Fruit fly (Drosophila melanogaster) whole organism, embryonic: ENCODE data around the gene BthD.
A peak's percentile ranks its signal among the peaks of the same experiment; 100 is the strongest.

Experiments
- BtbVII ChIP-seq: fragments of 200-800 bp; sonication (Bioruptor generic); optimal IDR thresholded peaks from 3 replicates; lab custom pipeline; 2017; ENCODE audit warnings: missing biosample characterization, mild to moderate bottlenecking, missing genetic modification characterization
- CG10274 ChIP-seq: fragments of 200-800 bp; sonication (Bioruptor generic); optimal IDR thresholded peaks from 3 replicates; lab custom pipeline; 2017; ENCODE audit warnings: missing biosample characterization, mild to moderate bottlenecking, missing genetic modification characterization
- CG10321 ChIP-seq: fragments of 200-800 bp; sonication (Bioruptor generic); IDR thresholded peaks from 2 replicates; pipeline ENCODE4 v1.3.6; 2022; ENCODE audit warnings: missing biosample characterization, missing genetic modification characterization
- CG10959 ChIP-seq: fragments of 200-800 bp; sonication (Bioruptor generic); IDR thresholded peaks from 2 replicates; pipeline ENCODE4 v1.3.6; 2022; ENCODE audit warnings: missing biosample characterization, missing genetic modification characterization
- CG12104 ChIP-seq: fragments of 200-800 bp; sonication (Bioruptor generic); optimal IDR thresholded peaks from 3 replicates; lab custom pipeline; 2016; ENCODE audit warnings: missing biosample characterization, missing genetic modification characterization
- CG12236 ChIP-seq: fragments of 200-800 bp; sonication (Bioruptor generic); optimal IDR thresholded peaks from 2 replicates; lab custom pipeline; 2016; ENCODE audit warnings: missing biosample characterization, missing genetic modification characterization
- CG15696 ChIP-seq: fragments of 200-800 bp; sonication (Bioruptor generic); optimal IDR thresholded peaks from 2 replicates; lab custom pipeline; 2019; ENCODE audit warnings: missing biosample characterization, mild to moderate bottlenecking, missing genetic modification characterization, moderate library complexity
- CG1647 ChIP-seq: fragments of 200-800 bp; sonication (Bioruptor generic); optimal IDR thresholded peaks from 3 replicates; lab custom pipeline; 2016; ENCODE audit warnings: missing biosample characterization, missing genetic modification characterization
- CG17361 ChIP-seq: fragments of 200-800 bp; sonication (Bioruptor generic); IDR thresholded peaks from 3 replicates; pipeline ENCODE4 v1.3.6; 2022; ENCODE audit warnings: missing biosample characterization, missing genetic modification characterization
- CG17612 ChIP-seq: fragments of 200-800 bp; sonication (Bioruptor generic); IDR thresholded peaks from 2 replicates; pipeline ENCODE4 v1.3.6; 2022; ENCODE audit warnings: missing biosample characterization, missing genetic modification characterization
- CG17912 ChIP-seq: fragments of 200-800 bp; sonication (Bioruptor generic); optimal IDR thresholded peaks from 2 replicates; lab custom pipeline; 2018; ENCODE audit warnings: missing biosample characterization, mild to moderate bottlenecking, missing genetic modification characterization
- CG18764 ChIP-seq: fragments of 200-800 bp; sonication (Bioruptor generic); optimal IDR thresholded peaks from 3 replicates; lab custom pipeline; 2016; ENCODE audit warnings: missing biosample characterization, missing genetic modification characterization
- CG2202 ChIP-seq: fragments of 200-800 bp; sonication (Bioruptor generic); optimal IDR thresholded peaks from 2 replicates; lab custom pipeline; 2018; ENCODE audit warnings: missing biosample characterization, mild to moderate bottlenecking, missing genetic modification characterization
- CG30431 ChIP-seq: fragments of 200-800 bp; sonication (Bioruptor generic); optimal IDR thresholded peaks from 2 replicates; lab custom pipeline; 2017; ENCODE audit warnings: missing biosample characterization, missing genetic modification characterization
- CG32532 ChIP-seq: fragments of 200-800 bp; sonication (Bioruptor generic); IDR thresholded peaks from 2 replicates; pipeline ENCODE4 v1.3.6; 2022; ENCODE audit warnings: missing biosample characterization, missing genetic modification characterization
- CG33557 ChIP-seq: fragments of 200-800 bp; sonication (Bioruptor generic); optimal IDR thresholded peaks from 2 replicates; lab custom pipeline; 2019; ENCODE audit warnings: missing biosample characterization, mild to moderate bottlenecking, missing genetic modification characterization, moderate library complexity
- CG6272 ChIP-seq: fragments of 200-800 bp; sonication (Bioruptor generic); IDR thresholded peaks from 2 replicates; pipeline ENCODE4 v1.3.6; 2022; ENCODE audit warnings: missing biosample characterization, missing genetic modification characterization
- CG7987 ChIP-seq: fragments of 200-800 bp; sonication (Bioruptor generic); optimal IDR thresholded peaks from 2 replicates; lab custom pipeline; 2018; ENCODE audit warnings: missing biosample characterization, mild to moderate bottlenecking, missing genetic modification characterization, moderate library complexity
- CG9609 ChIP-seq: fragments of 200-800 bp; sonication (Bioruptor generic); optimal IDR thresholded peaks from 3 replicates; lab custom pipeline; 2016; ENCODE audit warnings: missing biosample characterization, missing genetic modification characterization
- CG9932 ChIP-seq: fragments of 200-800 bp; sonication (Bioruptor generic); IDR thresholded peaks from 2 replicates; pipeline ENCODE4 v1.3.6; 2022; ENCODE audit warnings: missing biosample characterization, missing genetic modification characterization
- Camta ChIP-seq: fragments of 200-800 bp; sonication (Bioruptor generic); optimal IDR thresholded peaks from 2 replicates; lab custom pipeline; 2016; ENCODE audit warnings: missing biosample characterization, missing genetic modification characterization
- Dp ChIP-seq: fragments of 200-800 bp; sonication (Bioruptor generic); optimal IDR thresholded peaks from 2 replicates; lab custom pipeline; 2018; ENCODE audit warnings: missing biosample characterization, mild to moderate bottlenecking, missing genetic modification characterization, moderate library complexity
- Fer1 ChIP-seq: fragments of 200-800 bp; sonication (Bioruptor generic); optimal IDR thresholded peaks from 2 replicates; lab custom pipeline; 2017; ENCODE audit warnings: missing biosample characterization, mild to moderate bottlenecking, missing genetic modification characterization
- Hey ChIP-seq: fragments of 200-800 bp; sonication (Bioruptor generic); optimal IDR thresholded peaks from 3 replicates; lab custom pipeline; 2018; ENCODE audit warnings: missing biosample characterization, mild to moderate bottlenecking, missing genetic modification characterization
- HmgD ChIP-seq: fragments of 200-800 bp; sonication (Bioruptor generic); optimal IDR thresholded peaks from 3 replicates; lab custom pipeline; 2016; ENCODE audit warnings: missing biosample characterization, missing genetic modification characterization
- Lhr ChIP-seq: fragments of 200-800 bp; sonication (Bioruptor generic); optimal IDR thresholded peaks from 3 replicates; lab custom pipeline; 2017; ENCODE audit warnings: mild to moderate bottlenecking, missing biosample characterization, missing genetic modification reagents, missing genetic modification characterization
- Meics ChIP-seq: fragments of 200-800 bp; sonication (Bioruptor generic); optimal IDR thresholded peaks from 2 replicates; lab custom pipeline; 2017; ENCODE audit warnings: missing biosample characterization, mild to moderate bottlenecking, missing genetic modification characterization
- Mrtf ChIP-seq: fragments of 200-800 bp; sonication (Bioruptor generic); IDR thresholded peaks from 3 replicates; pipeline ENCODE4 v1.3.6; 2022; ENCODE audit warnings: missing biosample characterization, missing genetic modification characterization
- Nf-YA ChIP-seq: fragments of 200-800 bp; sonication (Bioruptor generic); IDR thresholded peaks from 2 replicates; pipeline ENCODE4 v1.3.6; 2022; ENCODE audit warnings: missing biosample characterization, missing genetic modification characterization
- Optix ChIP-seq: fragments of 200-800 bp; sonication (Bioruptor generic); IDR thresholded peaks from 3 replicates; pipeline ENCODE4 v1.3.6; 2022; ENCODE audit warnings: missing biosample characterization, missing genetic modification characterization
- Ptx1 ChIP-seq: fragments of 200-800 bp; sonication (Bioruptor generic); IDR thresholded peaks from 2 replicates; pipeline ENCODE4 v1.3.6; 2022; ENCODE audit warnings: missing biosample characterization, missing genetic modification characterization
- Side ChIP-seq: fragments of 200-800 bp; sonication (Bioruptor generic); optimal IDR thresholded peaks from 2 replicates; lab custom pipeline; 2016; ENCODE audit warnings: missing biosample characterization, missing genetic modification characterization
- Xbp1 ChIP-seq: fragments of 200-800 bp; sonication (Bioruptor generic); optimal IDR thresholded peaks from 3 replicates; lab custom pipeline; 2016; ENCODE audit warnings: missing biosample characterization, mild to moderate bottlenecking, missing genetic modification characterization
- ara ChIP-seq: fragments of 200-800 bp; sonication (Bioruptor generic); IDR thresholded peaks from 2 replicates; pipeline ENCODE4 v1.3.6; 2022; ENCODE audit warnings: missing biosample characterization, missing genetic modification characterization
- bbx ChIP-seq: fragments of 200-800 bp; sonication (Bioruptor generic); IDR thresholded peaks from 2 replicates; pipeline ENCODE4 v1.3.6; 2022; ENCODE audit warnings: missing biosample characterization, missing genetic modification characterization; ENCODE audit not compliant: partially characterized antibody
- bcd ChIP-seq: fragments of 200-800 bp; sonication (Bioruptor generic); optimal IDR thresholded peaks from 2 replicates; lab custom pipeline; 2017; ENCODE audit warnings: missing biosample characterization, mild to moderate bottlenecking, missing genetic modification characterization
- emc ChIP-seq: fragments of 200-800 bp; sonication (Bioruptor generic); optimal IDR thresholded peaks from 2 replicates; lab custom pipeline; 2016; ENCODE audit warnings: missing biosample characterization, missing genetic modification characterization
- hbn ChIP-seq: fragments of 200-800 bp; sonication (Bioruptor generic); IDR thresholded peaks from 2 replicates; pipeline ENCODE4 v1.3.6; 2022; ENCODE audit warnings: missing biosample characterization, missing genetic modification characterization; ENCODE audit not compliant: partially characterized antibody
- ind ChIP-seq: fragments of 200-800 bp; sonication (Bioruptor generic); optimal IDR thresholded peaks from 3 replicates; lab custom pipeline; 2016; ENCODE audit warnings: missing biosample characterization, missing genetic modification characterization
- pb ChIP-seq: fragments of 200-800 bp; sonication (Bioruptor generic); optimal IDR thresholded peaks from 3 replicates; lab custom pipeline; 2016; ENCODE audit warnings: missing biosample characterization, missing genetic modification characterization
- pfk ChIP-seq: fragments of 200-800 bp; sonication (Bioruptor generic); optimal IDR thresholded peaks from 2 replicates; lab custom pipeline; 2018; ENCODE audit warnings: missing biosample characterization, mild to moderate bottlenecking, missing genetic modification characterization, moderate library complexity
- phol ChIP-seq: fragments of 200-800 bp; sonication (Bioruptor generic); optimal IDR thresholded peaks from 3 replicates; lab custom pipeline; 2018; ENCODE audit warnings: missing biosample characterization, mild to moderate bottlenecking, missing genetic modification characterization, moderate library complexity
- run ChIP-seq: fragments of 200-800 bp; sonication (Bioruptor generic); optimal IDR thresholded peaks from 3 replicates; lab custom pipeline; 2018; ENCODE audit warnings: missing biosample characterization, mild to moderate bottlenecking, missing genetic modification characterization
- sim ChIP-seq: fragments of 200-800 bp; sonication (Bioruptor generic); IDR thresholded peaks from 2 replicates; pipeline ENCODE4 v1.3.6; 2022; ENCODE audit warnings: missing biosample characterization, missing genetic modification characterization
- trh ChIP-seq: fragments of 200-800 bp; sonication (Bioruptor generic); optimal IDR thresholded peaks from 2 replicates; lab custom pipeline; 2016; ENCODE audit warnings: missing biosample characterization, missing genetic modification characterization
- tup ChIP-seq: fragments of 200-800 bp; sonication (Bioruptor generic); optimal IDR thresholded peaks from 2 replicates; lab custom pipeline; 2016; ENCODE audit warnings: missing biosample characterization, mild to moderate bottlenecking, missing genetic modification characterization, moderate library complexity
- vfl ChIP-seq: fragments of 200-800 bp; sonication (Bioruptor generic); optimal IDR thresholded peaks from 2 replicates; lab custom pipeline; 2016; ENCODE audit warnings: missing biosample characterization, missing genetic modification characterization
- vnd ChIP-seq: fragments of 200-800 bp; sonication (Bioruptor generic); IDR thresholded peaks from 3 replicates; pipeline ENCODE4 v1.3.6; 2022; ENCODE audit warnings: missing biosample characterization, missing genetic modification characterization; ENCODE audit not compliant: partially characterized antibody
- z ChIP-seq: fragments of 200-800 bp; sonication (Bioruptor generic); IDR thresholded peaks from 3 replicates; pipeline ENCODE4 v1.3.6; 2022; ENCODE audit warnings: missing biosample characterization, missing genetic modification characterization
- zfh2 ChIP-seq: fragments of 200-800 bp; sonication (Bioruptor generic); optimal IDR thresholded peaks from 2 replicates; lab custom pipeline; 2016; ENCODE audit warnings: missing biosample characterization, missing genetic modification characterization

Gene BthD

DNA sequence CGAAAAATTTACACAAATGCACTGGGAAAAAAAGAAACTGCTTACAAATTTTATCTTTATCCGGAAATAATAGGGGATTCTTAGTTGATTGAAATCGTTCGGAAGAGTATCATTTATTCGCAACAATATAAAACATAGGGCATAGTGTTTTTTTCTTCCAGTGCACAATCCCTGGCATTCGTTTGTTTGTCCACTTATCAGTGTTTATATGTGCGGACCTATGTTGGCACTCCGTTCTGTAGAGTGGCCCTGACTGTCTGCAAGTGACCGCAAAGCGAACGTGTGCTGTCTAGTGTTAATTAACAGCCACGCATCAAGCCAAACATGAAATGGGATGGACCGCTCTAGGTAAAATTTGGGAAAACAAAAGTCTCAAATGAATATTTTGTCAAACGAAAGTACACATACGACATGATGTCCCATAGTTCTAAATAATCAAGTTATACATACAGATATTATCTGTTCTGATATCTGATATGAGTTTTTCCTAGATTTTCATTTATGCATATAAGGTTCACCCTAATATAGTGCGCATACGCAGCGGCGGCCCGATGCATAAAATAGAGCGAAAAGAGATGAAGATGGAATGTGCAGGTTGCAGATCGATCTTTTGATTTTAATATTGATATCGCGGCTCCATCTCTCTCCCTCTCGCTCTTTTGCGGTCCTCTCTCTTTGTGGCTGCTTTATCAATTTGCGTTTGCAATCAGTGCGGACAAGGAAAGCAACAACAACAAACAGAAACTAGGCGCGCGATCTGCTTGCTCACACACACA lies 29.4 kb downstream of the BthD start (continued):
- TF ChIP-seq CG1647 (peak; percentile 94), z (peak; percentile 61; the same call in 2 of the 3 replicates), CG18764 (GFP tag; lab: Kevin White, UChicago) (peak; percentile 87), CG17361 (GFP tag; lab: Robert Waterston, UW) (peak; percentile 93), sim (GFP tag; lab: Robert Waterston, UW) (peak; percentile 77), Meics (peak; percentile 94), CG12104 (GFP tag; lab: Kevin White, UChicago) (peak; percentile 89), CG9932 (peak; percentile 94), pfk (GFP tag; lab: Kevin White, UChicago) (no peak), CG17912 (GFP tag; lab: Kevin White, UChicago) (peak; percentile 12), Ptx1 (GFP tag; lab: Robert Waterston, UW) (peak; percentile 95), CG33557 (GFP tag; lab: Kevin White, UChicago) (peak; percentile 68), zfh2 (GFP tag; lab: Kevin White, UChicago) (peak; percentile 96), bbx (GFP tag; lab: Robert Waterston, UW) (no peak), ara (GFP tag; lab: Robert Waterston, UW) (peak; percentile 87), CG15696 (tag; lab: Kevin White, UChicago) (peak; percentile 71), CG2202 (tag; lab: Kevin White, UChicago) (peak; percentile 81), pb (GFP tag; lab: Kevin White, UChicago) (peak; percentile 95), CG17612 (GFP tag; lab: Robert Waterston, UW) (peak; percentile 84), phol (tag; lab: Kevin White, UChicago) (peak; percentile 91), CG6272 (GFP tag; lab: Robert Waterston, UW) (peak; percentile 86), vnd (GFP tag; lab: Robert Waterston, UW) (no peak), CG7987 (peak; percentile 68), Dp (GFP tag; lab: Kevin White, UChicago) (peak; percentile 15), bcd (peak; percentile 92), Xbp1 (GFP tag; lab: Kevin White, UChicago) (peak; percentile 95), CG10321 (GFP tag; lab: Robert Waterston, UW) (peak; percentile 75), Nf-YA (GFP tag; lab: Robert Waterston, UW) (peak; percentile 79), Camta (GFP tag; lab: Kevin White, UChicago) (peak; percentile 94), CG10274 (GFP tag; lab: Kevin White, UChicago) (peak; percentile 83), vfl (peak; percentile 90), emc (GFP tag; lab: Kevin White, UChicago) (peak; percentile 94), Fer1 (GFP tag; lab: Kevin White, UChicago) (peak; percentile 92), Optix (peak; percentile 88), Mrtf (GFP tag; lab: Robert Waterston, UW) (peak; percentile 94), BtbVII (GFP tag; lab: Kevin White, UChicago) (peak; percentile 88), Hey (peak; percentile 92), CG32532 (peak; percentile 95), CG9609 (GFP tag; lab: Kevin White, UChicago) (peak; percentile 96), CG30431 (GFP tag; lab: Kevin White, UChicago) (peak; percentile 89), CG10959 (GFP tag; lab: Robert Waterston, UW) (peak; percentile 71), Side (GFP tag; lab: Kevin White, UChicago) (peak; percentile 94), hbn (GFP tag; lab: Robert Waterston, UW) (no peak), trh (GFP tag; lab: Kevin White, UChicago) (peak; percentile 88), CG12236 (GFP tag; lab: Kevin White, UChicago) (peak; percentile 93), HmgD (GFP tag; lab: Kevin White, UChicago) (peak; percentile 86), ind (GFP tag; lab: Kevin White, UChicago) (peak; percentile 94), Lhr (GFP tag; lab: Kevin White, UChicago) (peak; percentile 62), run (tag; lab: Kevin White, UChicago) (peak; percentile 77), tup (GFP tag; lab: Kevin White, UChicago) (peak; percentile 92)
